Worm (Caenorhabditis elegans) whole organism, L1 larva: ENCODE measurements around the gene R10H10.4.

Experiments
- C16A3.4 ChIP-seq: fragments of 150-350 bp; optimal IDR thresholded peaks from 2 replicates; lab custom pipeline; 2014; ENCODE audit warnings: missing biosample characterization, missing genetic modification characterization
- elt-3 ChIP-seq, 6 experiments: fragments of 150-350 bp in 1 of 6; sonication (generic microtip); optimal IDR thresholded peaks; 2 replicates each; lab custom pipeline; 2017 to 2018; ENCODE audit warnings: missing biosample characterization in 6 of 6, missing genetic modification characterization in 6 of 6, inconsistent platforms in 1 of 6
- fkh-10 ChIP-seq: sonication (generic microtip); optimal IDR thresholded peaks from 2 replicates; lab custom pipeline; 2017; ENCODE audit warnings: missing biosample characterization, missing genetic modification reagents, missing genetic modification characterization
- hpl-2 ChIP-seq: fragments of 150-350 bp; optimal IDR thresholded peaks from 2 replicates; lab custom pipeline; 2014; ENCODE audit warnings: missing biosample characterization, missing genetic modification reagents, missing genetic modification characterization
- irx-1 ChIP-seq: sonication (generic microtip); optimal IDR thresholded peaks from 2 replicates; lab custom pipeline; 2016; ENCODE audit warnings: missing genetic modification characterization, missing compliant biosample characterization
- lsy-2 ChIP-seq, 2 experiments: fragments of 150-350 bp; optimal IDR thresholded peaks; 2 replicates each; lab custom pipeline; 2014; ENCODE audit warnings: missing biosample characterization in 2 of 2, missing genetic modification characterization in 2 of 2
- mef-2 ChIP-seq: fragments of 150-350 bp; optimal IDR thresholded peaks from 2 replicates; lab custom pipeline; 2014; ENCODE audit warnings: missing biosample characterization, missing genetic modification characterization
- skn-1 ChIP-seq: fragments of 150-350 bp; optimal IDR thresholded peaks from 2 replicates; lab custom pipeline; 2014; ENCODE audit warnings: missing biosample characterization, missing genetic modification characterization
- snpc-4 ChIP-seq: fragments of 150-350 bp; optimal IDR thresholded peaks from 2 replicates; lab custom pipeline; 2014; ENCODE audit warnings: missing biosample characterization, missing genetic modification characterization
- tlp-1 ChIP-seq: fragments of 150-350 bp; optimal IDR thresholded peaks from 2 replicates; lab custom pipeline; 2014; ENCODE audit warnings: missing biosample characterization, missing genetic modification characterization
- unc-62 ChIP-seq: fragments of 150-350 bp; optimal IDR thresholded peaks from 2 replicates; lab custom pipeline; 2014; ENCODE audit warnings: missing biosample characterization, missing genetic modification reagents, missing genetic modification characterization
- zag-1 ChIP-seq: fragments of 150-350 bp; optimal IDR thresholded peaks from 2 replicates; lab custom pipeline; 2014; ENCODE audit warnings: missing biosample characterization, missing genetic modification characterization
- ztf-11 ChIP-seq, 2 experiments: sonication (generic microtip); optimal IDR thresholded peaks; 2 replicates each; lab custom pipeline; 2016 to 2017; ENCODE audit warnings: missing genetic modification characterization in 2 of 2, missing biosample characterization in 1 of 2, missing compliant biosample characterization in 1 of 2

- TF ChIP-seq elt-3 (tag; optimal IDR thresholded peaks at IDR 0.05; lab: Kevin White, UChicago) (no peak), unc-62 (no peak), hpl-2 (GFP tag; lab: Kevin White, UChicago) (no peak), lsy-2 (tag; optimal IDR thresholded peaks at IDR 0.05; lab: Kevin White, UChicago) (no peak), irx-1 (tag; lab: Kevin White, UChicago) (no peak), fkh-10 (GFP tag; lab: Kevin White, UChicago) (no peak), C16A3.4 (tag; lab: Kevin White, UChicago) (no peak), ztf-11 (tag; optimal IDR thresholded peaks at IDR 0.05; lab: Kevin White, UChicago) (no peak), mef-2 (tag; lab: Kevin White, UChicago) (no peak), snpc-4 (tag; lab: Kevin White, UChicago) (no peak), tlp-1 (tag; lab: Kevin White, UChicago) (no peak), skn-1 (tag; lab: Kevin White, UChicago) (no peak), zag-1 (tag; lab: Kevin White, UChicago) (no peak)
These were observed at the start of gene R10H10.4 for ce11 chrIV:10394858-10395257.
